Fruit fly (Drosophila melanogaster) whole organism, adult: Measurements from ENCODE around the gene RacGAP84C.

ENCODE experiments used
- CG11617 ChIP-seq: fragments of 200-800 bp; sonication (Bioruptor generic); optimal IDR thresholded peaks from 2 replicates; lab custom pipeline; 2017; ENCODE audit warnings: mild to moderate bottlenecking, missing biosample characterization, missing genetic modification reagents, missing genetic modification characterization
- CG12768 ChIP-seq: fragments of 200-800 bp; sonication (Bioruptor generic); optimal IDR thresholded peaks from 2 replicates; lab custom pipeline; 2017; ENCODE audit warnings: missing biosample characterization, missing genetic modification characterization, mild to moderate bottlenecking, moderate library complexity, missing genetic modification reagents
- CG14711 ChIP-seq: fragments of 200-800 bp; sonication (Bioruptor generic); optimal IDR thresholded peaks from 2 replicates; lab custom pipeline; 2018; ENCODE audit warnings: missing biosample characterization, mild to moderate bottlenecking, missing genetic modification characterization, moderate library complexity
- CG1620 ChIP-seq: fragments of 200-800 bp; sonication (Bioruptor generic); optimal IDR thresholded peaks from 2 replicates; lab custom pipeline; 2016; ENCODE audit warnings: missing biosample characterization, missing genetic modification characterization
- CG7045 ChIP-seq: fragments of 200-800 bp; sonication (Bioruptor generic); optimal IDR thresholded peaks from 2 replicates; lab custom pipeline; 2017; ENCODE audit warnings: missing biosample characterization, mild to moderate bottlenecking, missing genetic modification characterization
- CG7101 ChIP-seq: fragments of 200-800 bp; sonication (Bioruptor generic); optimal IDR thresholded peaks from 2 replicates; lab custom pipeline; 2018; ENCODE audit warnings: missing biosample characterization, mild to moderate bottlenecking, missing genetic modification characterization, moderate library complexity
- Crg-1 ChIP-seq: fragments of 200-800 bp; sonication (Bioruptor generic); optimal IDR thresholded peaks from 2 replicates; lab custom pipeline; 2016; ENCODE audit warnings: missing biosample characterization, missing genetic modification characterization
- bab1 ChIP-seq: fragments of 200-800 bp; sonication (Bioruptor generic); optimal IDR thresholded peaks from 3 replicates; lab custom pipeline; 2019; ENCODE audit warnings: missing biosample characterization, mild to moderate bottlenecking, missing genetic modification characterization, moderate library complexity
- cic ChIP-seq: fragments of 200-800 bp; sonication (Bioruptor generic); optimal IDR thresholded peaks from 2 replicates; lab custom pipeline; 2017; ENCODE audit warnings: missing biosample characterization, mild to moderate bottlenecking, missing genetic modification characterization, moderate library complexity
- kay ChIP-seq: fragments of 200-800 bp; sonication (Bioruptor generic); peaks from one replicate; lab custom pipeline; 2016; ENCODE audit warnings: missing biosample characterization, missing genetic modification characterization, borderline replicate concordance
- pad ChIP-seq: fragments of 200-800 bp; sonication (Bioruptor generic); optimal IDR thresholded peaks from 3 replicates; lab custom pipeline; 2017; ENCODE audit warnings: missing biosample characterization, missing genetic modification characterization, mild to moderate bottlenecking, moderate library complexity, missing genetic modification reagents
- toe ChIP-seq: fragments of 200-800 bp; sonication (Bioruptor generic); optimal IDR thresholded peaks from 2 replicates; lab custom pipeline; 2016; ENCODE audit warnings: missing biosample characterization, missing genetic modification characterization

Gene RacGAP84C

DNA sequence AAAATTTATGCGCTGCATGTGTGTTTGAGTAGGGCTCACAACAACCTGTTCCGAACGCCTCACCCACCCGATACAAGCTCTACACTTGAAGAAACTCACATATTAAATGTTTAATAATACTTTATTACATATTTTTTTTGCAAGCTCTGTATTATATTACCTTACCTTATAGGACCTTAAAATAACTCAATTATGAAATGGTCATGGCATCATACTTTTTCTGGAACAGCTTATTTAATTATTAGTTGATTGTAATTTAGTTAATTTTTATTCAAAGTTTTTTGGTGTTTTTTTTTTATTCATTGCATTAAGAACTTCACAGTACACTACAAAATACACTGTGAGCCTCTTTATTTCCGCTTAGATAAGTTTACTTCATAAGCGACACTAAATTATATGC lies 50.7 kb downstream of the RacGAP84C start:
- TF ChIP-seq CG1620 (GFP tag; lab: Kevin White, UChicago) (no peak), CG11617 (GFP tag; lab: Kevin White, UChicago) (no peak), CG12768 (no peak), cic (GFP tag; lab: Kevin White, UChicago) (no peak), CG7045 (GFP tag; lab: Kevin White, UChicago) (no peak), CG7101 (no peak), kay (GFP tag; lab: Kevin White, UChicago) (no peak), Crg-1 (GFP tag; lab: Kevin White, UChicago) (no peak), CG14711 (tag; lab: Kevin White, UChicago) (no peak), bab1 (GFP tag; lab: Kevin White, UChicago) (no peak), toe (GFP tag; lab: Kevin White, UChicago) (no peak), pad (GFP tag; lab: Kevin White, UChicago) (no peak)
